Worm (Caenorhabditis elegans) whole organism, L4 larva: ENCODE results near the gene cah-4.

Experiments
- D1046.2 ChIP-seq: fragments of 200-800 bp; sonication (Bioruptor generic); IDR thresholded peaks from 2 replicates; pipeline ENCODE4 v1.3.6; 2022; ENCODE audit warnings: missing genetic modification characterization, missing compliant biosample characterization
- F26F4.8 ChIP-seq: fragments of 200-800 bp; sonication (Bioruptor generic); conservative IDR thresholded peaks from 2 replicates; pipeline ENCODE4 v1.3.6; 2022; ENCODE audit warnings: missing genetic modification characterization, missing compliant biosample characterization
- F44E2.7 ChIP-seq: fragments of 200-800 bp; sonication (Bioruptor generic); IDR thresholded peaks from 2 replicates; pipeline ENCODE4 v2.1.2; 2022; ENCODE audit warnings: missing genetic modification characterization, missing compliant biosample characterization
- T20F7.1 ChIP-seq: fragments of 200-800 bp; sonication (Bioruptor generic); optimal IDR thresholded peaks from 2 replicates; lab custom pipeline; 2018; ENCODE audit warnings: mild to moderate bottlenecking, missing genetic modification characterization, missing compliant biosample characterization
- Y48G9A.11 ChIP-seq: fragments of 200-800 bp; sonication (Bioruptor generic); IDR thresholded peaks from 2 replicates; pipeline ENCODE4 v1.3.6; 2022; ENCODE audit warnings: missing genetic modification reagents, missing genetic modification characterization, missing compliant biosample characterization
- Y5F2A.4 ChIP-seq: fragments of 200-800 bp; sonication (Bioruptor generic); optimal IDR thresholded peaks from 2 replicates; lab custom pipeline; 2018; ENCODE audit warnings: mild to moderate bottlenecking, missing genetic modification characterization, missing compliant biosample characterization
- ZK337.2 ChIP-seq: fragments of 200-800 bp; sonication (Bioruptor generic); IDR thresholded peaks from 2 replicates; pipeline ENCODE4 v1.3.6; 2022; ENCODE audit warnings: missing genetic modification reagents, missing genetic modification characterization, missing compliant biosample characterization
- ZK546.5 ChIP-seq, 2 experiments: sonication (generic microtip); optimal IDR thresholded peaks; 2 replicates each; lab custom pipeline; 2017; ENCODE audit warnings: missing biosample characterization in 2 of 2, missing genetic modification characterization in 2 of 2
- aha-1 ChIP-seq: fragments of 150-350 bp; peaks from one replicate; lab custom pipeline; 2014; ENCODE audit warnings: missing biosample characterization, missing genetic modification characterization
- aly-2 ChIP-seq: sonication (generic microtip); optimal IDR thresholded peaks from 2 replicates; lab custom pipeline; 2018; ENCODE audit warnings: missing biosample characterization, missing genetic modification characterization
- attf-4 ChIP-seq: sonication (generic microtip); optimal IDR thresholded peaks from 3 replicates; lab custom pipeline; 2017; ENCODE audit warnings: missing biosample characterization, missing genetic modification characterization
- ceh-28 ChIP-seq: fragments of 150-350 bp; optimal IDR thresholded peaks from 2 replicates; lab custom pipeline; 2014; ENCODE audit warnings: missing biosample characterization, missing genetic modification reagents, missing genetic modification characterization
- ceh-32 ChIP-seq: sonication (generic microtip); optimal IDR thresholded peaks from 2 replicates; lab custom pipeline; 2016; ENCODE audit warnings: mild to moderate bottlenecking, missing genetic modification characterization, missing compliant biosample characterization; ENCODE audit not compliant: poor library complexity
- ceh-44 ChIP-seq: fragments of 200-800 bp; sonication (Bioruptor generic); IDR thresholded peaks from 2 replicates; pipeline ENCODE4 v1.3.6; 2022; ENCODE audit warnings: missing genetic modification reagents, missing genetic modification characterization, missing compliant biosample characterization
- ces-1 ChIP-seq: fragments of 150-350 bp; sonication (generic microtip); optimal IDR thresholded peaks from 4 replicates; lab custom pipeline; 2014; ENCODE audit warnings: missing biosample characterization, missing genetic modification reagents, missing genetic modification characterization
- daf-16 ChIP-seq, 3 experiments: sonication (generic microtip); optimal IDR thresholded peaks; 2 replicates each; lab custom pipeline; 2016 to 2017; ENCODE audit warnings: missing genetic modification characterization in 3 of 3, missing genetic modification reagents in 3 of 3, mild to moderate bottlenecking in 2 of 3, missing compliant biosample characterization in 2 of 3, missing biosample characterization in 1 of 3, moderate library complexity in 1 of 3
- daf-19 ChIP-seq: fragments of 200-800 bp; sonication (Bioruptor generic); conservative IDR thresholded peaks from 2 replicates; pipeline ENCODE4 v1.3.6; 2022; ENCODE audit warnings: missing genetic modification characterization, missing compliant biosample characterization
- daf-8 ChIP-seq: fragments of 200-800 bp; sonication (Bioruptor generic); IDR thresholded peaks from 2 replicates; pipeline ENCODE4 v1.3.6; 2022; ENCODE audit warnings: missing genetic modification characterization, missing compliant biosample characterization
- dmd-6 ChIP-seq: fragments of 200-800 bp; sonication (Bioruptor generic); IDR thresholded peaks from 2 replicates; pipeline ENCODE4 v1.3.6; 2022; ENCODE audit warnings: missing genetic modification reagents, missing genetic modification characterization, missing compliant biosample characterization
- dmd-9 ChIP-seq: fragments of 200-800 bp; sonication (Bioruptor generic); IDR thresholded peaks from 2 replicates; pipeline ENCODE4 v1.3.6; 2022; ENCODE audit warnings: missing genetic modification reagents, missing genetic modification characterization, missing compliant biosample characterization
- hmg-1.1 ChIP-seq: fragments of 200-800 bp; sonication (Bioruptor generic); IDR thresholded peaks from 2 replicates; pipeline ENCODE4 v1.3.6; 2022; ENCODE audit warnings: missing genetic modification reagents, missing genetic modification characterization, missing compliant biosample characterization
- jun-1 ChIP-seq: fragments of 150-350 bp; optimal IDR thresholded peaks from 2 replicates; lab custom pipeline; 2014; ENCODE audit warnings: missing biosample characterization, missing genetic modification reagents, missing genetic modification characterization
- lim-7 ChIP-seq: fragments of 200-800 bp; sonication (Bioruptor generic); IDR thresholded peaks from 2 replicates; pipeline ENCODE4 v1.3.6; 2022; ENCODE audit warnings: missing genetic modification characterization, missing compliant biosample characterization
- lin-13 ChIP-seq: fragments of 150-350 bp; optimal IDR thresholded peaks from 2 replicates; lab custom pipeline; 2014; ENCODE audit warnings: missing biosample characterization, missing genetic modification reagents, missing genetic modification characterization
- lin-38 ChIP-seq: fragments of 200-800 bp; sonication (Bioruptor generic); IDR thresholded peaks from 2 replicates; pipeline ENCODE4 v1.3.6; 2022; ENCODE audit warnings: missing genetic modification reagents, missing genetic modification characterization, missing compliant biosample characterization
- lin-39 ChIP-seq: fragments of 150-350 bp; optimal IDR thresholded peaks from 2 replicates; lab custom pipeline; 2014; ENCODE audit warnings: missing biosample characterization, missing genetic modification reagents, missing genetic modification characterization
- lsy-2 ChIP-seq, 2 experiments: fragments of 150-350 bp in 1 of 2; sonication (generic microtip) in 1 of 2; optimal IDR thresholded peaks; 2 replicates each; lab custom pipeline; 2014 to 2017; ENCODE audit warnings: missing biosample characterization in 2 of 2, missing genetic modification characterization in 2 of 2
- madf-5 ChIP-seq, 2 experiments: fragments of 200-800 bp; sonication (Bioruptor generic); IDR thresholded peaks; 2 replicates each; pipeline ENCODE4 v1.3.6; 2022; ENCODE audit warnings: missing compliant biosample characterization in 2 of 2, missing genetic modification characterization in 2 of 2
- madf-9 ChIP-seq: fragments of 200-800 bp; sonication (Bioruptor generic); conservative IDR thresholded peaks from 2 replicates; pipeline ENCODE4 v1.3.6; 2022; ENCODE audit warnings: missing genetic modification reagents, missing genetic modification characterization, missing compliant biosample characterization
- mdl-1 ChIP-seq, 2 experiments: fragments of 150-350 bp in 1 of 2; sonication (generic microtip) in 1 of 2; optimal IDR thresholded peaks; 2 replicates each; lab custom pipeline; 2014 to 2017; ENCODE audit warnings: missing biosample characterization in 2 of 2, missing genetic modification characterization in 2 of 2
- mep-1 ChIP-seq: fragments of 150-350 bp; sonication (generic microtip); optimal IDR thresholded peaks from 3 replicates; lab custom pipeline; 2014; ENCODE audit warnings: missing biosample characterization, missing genetic modification characterization
- mes-2 ChIP-seq: sonication (generic microtip); optimal IDR thresholded peaks from 2 replicates; lab custom pipeline; 2016; ENCODE audit warnings: missing genotype, mild to moderate bottlenecking, missing genetic modification characterization, missing compliant biosample characterization; ENCODE audit not compliant: poor library complexity, severe bottlenecking
- mxl-3 ChIP-seq: fragments of 200-800 bp; sonication (Bioruptor generic); optimal IDR thresholded peaks from 2 replicates; lab custom pipeline; 2018; ENCODE audit warnings: mild to moderate bottlenecking, missing genetic modification characterization, missing compliant biosample characterization
- nhr-10 ChIP-seq: fragments of 150-350 bp; optimal IDR thresholded peaks from 2 replicates; lab custom pipeline; 2014; ENCODE audit warnings: missing biosample characterization, missing genetic modification characterization
- nhr-102 ChIP-seq: sonication (generic microtip); optimal IDR thresholded peaks from 2 replicates; lab custom pipeline; 2016; ENCODE audit warnings: mild to moderate bottlenecking, missing genetic modification characterization, moderate library complexity, missing compliant biosample characterization
- nhr-237 ChIP-seq: sonication (generic microtip); optimal IDR thresholded peaks from 2 replicates; lab custom pipeline; 2017; ENCODE audit warnings: missing biosample characterization, missing genetic modification characterization
- nhr-28 ChIP-seq: fragments of 150-350 bp; optimal IDR thresholded peaks from 2 replicates; lab custom pipeline; 2014; ENCODE audit warnings: missing biosample characterization, missing genetic modification characterization
- nhr-41 ChIP-seq: fragments of 200-800 bp; sonication (Bioruptor generic); IDR thresholded peaks from 2 replicates; pipeline ENCODE4 v1.3.6; 2022; ENCODE audit warnings: missing genetic modification reagents, missing genetic modification characterization, missing compliant biosample characterization
- nhr-48 ChIP-seq: sonication (generic microtip); optimal IDR thresholded peaks from 2 replicates; lab custom pipeline; 2016; ENCODE audit warnings: mild to moderate bottlenecking, missing genetic modification characterization, missing compliant biosample characterization
- nhr-6 ChIP-seq: fragments of 150-350 bp; optimal IDR thresholded peaks from 2 replicates; lab custom pipeline; 2014; ENCODE audit warnings: missing biosample characterization, missing genetic modification characterization
- nhr-76 ChIP-seq: fragments of 150-350 bp; optimal IDR thresholded peaks from 2 replicates; lab custom pipeline; 2014; ENCODE audit warnings: missing biosample characterization, missing genetic modification characterization
- pha-4 ChIP-seq, 2 experiments: fragments of 150-350 bp in 1 of 2; fragments of 200-800 bp in 1 of 2; sonication (Bioruptor generic) in 1 of 2; IDR thresholded peaks in 1 of 2; optimal IDR thresholded peaks in 1 of 2; 2 replicates each; pipeline versions ENCODE4 v1.3.6 to Lab custom; 2014 to 2022; ENCODE audit warnings: missing genetic modification characterization in 2 of 2, missing genetic modification reagents in 2 of 2, missing biosample characterization in 1 of 2, missing compliant biosample characterization in 1 of 2
- pqm-1 ChIP-seq: sonication (generic microtip); optimal IDR thresholded peaks from 2 replicates; lab custom pipeline; 2017; ENCODE audit warnings: missing biosample characterization, missing genetic modification characterization
- saeg-2 ChIP-seq: fragments of 200-800 bp; sonication (Bioruptor generic); IDR thresholded peaks from 2 replicates; pipeline ENCODE4 v1.3.6; 2022; ENCODE audit warnings: missing genetic modification reagents, missing genetic modification characterization, missing compliant biosample characterization
- sdz-12 ChIP-seq: fragments of 200-800 bp; sonication (Bioruptor generic); optimal IDR thresholded peaks from 2 replicates; lab custom pipeline; 2018; ENCODE audit warnings: mild to moderate bottlenecking, missing genetic modification characterization, missing compliant biosample characterization
- snpc-1.2 ChIP-seq: fragments of 200-800 bp; sonication (Bioruptor generic); IDR thresholded peaks from 2 replicates; pipeline ENCODE4 v1.3.6; 2022; ENCODE audit warnings: missing genetic modification reagents, missing genetic modification characterization, missing compliant biosample characterization
- spr-1 ChIP-seq: sonication (generic microtip); optimal IDR thresholded peaks from 2 replicates; lab custom pipeline; 2016; ENCODE audit warnings: mild to moderate bottlenecking, missing genetic modification characterization, missing compliant biosample characterization
- spr-3 ChIP-seq: fragments of 200-800 bp; sonication (Bioruptor generic); optimal IDR thresholded peaks from 2 replicates; lab custom pipeline; 2018; ENCODE audit warnings: mild to moderate bottlenecking, missing genetic modification characterization, missing compliant biosample characterization
- unc-130 ChIP-seq: sonication (generic microtip); optimal IDR thresholded peaks from 2 replicates; lab custom pipeline; 2016; ENCODE audit warnings: missing genetic modification reagents, missing genetic modification characterization, missing compliant biosample characterization
- unc-39 ChIP-seq: sonication (generic microtip); optimal IDR thresholded peaks from 2 replicates; lab custom pipeline; 2017; ENCODE audit warnings: missing biosample characterization, missing genetic modification characterization
- zip-11 ChIP-seq: fragments of 200-800 bp; sonication (Bioruptor generic); IDR thresholded peaks from 2 replicates; pipeline ENCODE4 v1.3.6; 2022; ENCODE audit warnings: missing genetic modification characterization, missing compliant biosample characterization

cah-4 gene

ce11 chrX:13539701-13540100 lies 2.7 kb upstream of the cah-4 start (continued):
- TF ChIP-seq unc-39 (tag; lab: Kevin White, UChicago) (no peak), mxl-3 (GFP tag; lab: Kevin White, UChicago) (no peak), ceh-28 (tag; lab: Kevin White, UChicago) (no peak), aha-1 (tag; lab: Kevin White, UChicago) (no peak), aly-2 (no peak), ZK337.2 (no peak), snpc-1.2 (GFP tag; lab: Robert Waterston, UW) (no peak), unc-130 (GFP tag; lab: Kevin White, UChicago) (no peak), sdz-12 (GFP tag; lab: Kevin White, UChicago) (no peak), zip-11 (GFP tag; lab: Robert Waterston, UW) (no peak), ZK546.5 (tag; optimal IDR thresholded peaks at IDR 0.05; lab: Kevin White, UChicago) (no peak), nhr-28 (tag; lab: Kevin White, UChicago) (peak; percentile 76), daf-8 (GFP tag; lab: Robert Waterston, UW) (no peak), nhr-102 (tag; lab: Kevin White, UChicago) (no peak), saeg-2 (no peak), nhr-10 (tag; lab: Kevin White, UChicago) (peak; percentile 13), Y48G9A.11 (GFP tag; lab: Robert Waterston, UW) (no peak), lin-39 (tag; lab: Kevin White, UChicago) (no peak), lin-13 (GFP tag; lab: Kevin White, UChicago) (no peak), attf-4 (tag; lab: Kevin White, UChicago) (no peak), jun-1 (no peak), Y5F2A.4 (no peak), ceh-32 (tag; lab: Kevin White, UChicago) (no peak), madf-5 (GFP tag; IDR thresholded peaks at IDR 0.05; lab: Robert Waterston, UW) (no peak), lim-7 (no peak), F44E2.7 (GFP tag; lab: Robert Waterston, UW) (no peak), lsy-2 (tag; optimal IDR thresholded peaks at IDR 0.05; lab: Kevin White, UChicago) (peak in 1 of 2 experiments; percentile 35), daf-19 (GFP tag; lab: Robert Waterston, UW) (no peak), daf-16 (GFP tag; optimal IDR thresholded peaks at IDR 0.05; lab: Kevin White, UChicago) (no peak), daf-16 (tag; optimal IDR thresholded peaks at IDR 0.05; lab: Kevin White, UChicago) (peak; percentile 25), mdl-1 (tag; optimal IDR thresholded peaks at IDR 0.05; lab: Kevin White, UChicago) (peak in 1 of 2 experiments; percentile 51), nhr-6 (tag; lab: Kevin White, UChicago) (no peak), ces-1 (GFP tag; lab: Kevin White, UChicago) (no peak), dmd-9 (no peak), mes-2 (no peak), spr-3 (GFP tag; lab: Kevin White, UChicago) (no peak), nhr-48 (tag; lab: Kevin White, UChicago) (no peak), madf-9 (GFP tag; lab: Robert Waterston, UW) (no peak), pha-4 (GFP tag; IDR thresholded peaks at IDR 0.05; lab: Robert Waterston, UW) (no peak), pha-4 (tag; optimal IDR thresholded peaks at IDR 0.05; lab: Kevin White, UChicago) (no peak), hmg-1.1 (GFP tag; lab: Robert Waterston, UW) (no peak), pqm-1 (no peak), nhr-237 (tag; lab: Kevin White, UChicago) (no peak)

- TF ChIP-seq dmd-9 (no peak), mep-1 (tag; lab: Kevin White, UChicago) (peak; percentile 32), nhr-41 (GFP tag; lab: Robert Waterston, UW) (no peak), T20F7.1 (GFP tag; lab: Kevin White, UChicago) (no peak), jun-1 (no peak), dmd-6 (GFP tag; lab: Robert Waterston, UW) (peak; percentile 33), F26F4.8 (GFP tag; lab: Robert Waterston, UW) (no peak), ceh-28 (tag; lab: Kevin White, UChicago) (no peak), nhr-28 (tag; lab: Kevin White, UChicago) (peak; percentile 47), lin-38 (GFP tag; lab: Robert Waterston, UW) (no peak), ceh-44 (GFP tag; lab: Robert Waterston, UW) (no peak), aly-2 (no peak), spr-1 (no peak), sdz-12 (GFP tag; lab: Kevin White, UChicago) (no peak), Y48G9A.11 (GFP tag; lab: Robert Waterston, UW) (no peak), D1046.2 (no peak), ceh-32 (tag; lab: Kevin White, UChicago) (no peak), nhr-76 (tag; lab: Kevin White, UChicago) (no peak)
These were observed 1.0 kb upstream of the cah-4 start for ce11 chrX:13541335-13541734.
